Fruit fly (Drosophila melanogaster) whole organism, embryonic: ENCODE measurements around the gene CG15170.

Source experiments
- ATbp ChIP-seq: fragments of 200-800 bp; sonication (Bioruptor generic); optimal IDR thresholded peaks from 2 replicates; lab custom pipeline; 2017; ENCODE audit warnings: missing biosample characterization, mild to moderate bottlenecking, missing genetic modification characterization, missing genetic modification reagents
- B-H2 ChIP-seq: fragments of 200-800 bp; sonication (Bioruptor generic); optimal IDR thresholded peaks from 2 replicates; lab custom pipeline; 2018; ENCODE audit warnings: missing biosample characterization, mild to moderate bottlenecking, missing genetic modification characterization
- Blimp-1 ChIP-seq: fragments of 200-800 bp; sonication (Bioruptor generic); optimal IDR thresholded peaks from 3 replicates; lab custom pipeline; 2018; ENCODE audit warnings: missing biosample characterization, missing genetic modification characterization, mild to moderate bottlenecking, moderate library complexity, missing genetic modification reagents
- Bteb2 ChIP-seq: fragments of 200-800 bp; sonication (Bioruptor generic); optimal IDR thresholded peaks from 2 replicates; lab custom pipeline; 2016; ENCODE audit warnings: missing biosample characterization, missing genetic modification characterization
- CG10274 ChIP-seq: fragments of 200-800 bp; sonication (Bioruptor generic); optimal IDR thresholded peaks from 3 replicates; lab custom pipeline; 2017; ENCODE audit warnings: missing biosample characterization, mild to moderate bottlenecking, missing genetic modification characterization
- CG11723 ChIP-seq: fragments of 200-800 bp; sonication (Bioruptor generic); optimal IDR thresholded peaks from 2 replicates; lab custom pipeline; 2017; ENCODE audit warnings: missing biosample characterization, mild to moderate bottlenecking, missing genetic modification characterization
- CG13287 ChIP-seq: fragments of 200-800 bp; sonication (Bioruptor generic); IDR thresholded peaks from 2 replicates; pipeline ENCODE4 v1.3.6; 2022; ENCODE audit warnings: missing biosample characterization, missing genetic modification characterization; ENCODE audit not compliant: partially characterized antibody
- CG14441 ChIP-seq: fragments of 200-800 bp; sonication (Bioruptor generic); IDR thresholded peaks from 2 replicates; pipeline ENCODE4 v1.3.6; 2022; ENCODE audit warnings: missing biosample characterization, missing genetic modification characterization
- CG15696 ChIP-seq: fragments of 200-800 bp; sonication (Bioruptor generic); optimal IDR thresholded peaks from 2 replicates; lab custom pipeline; 2019; ENCODE audit warnings: missing biosample characterization, mild to moderate bottlenecking, missing genetic modification characterization, moderate library complexity
- CG16779 ChIP-seq: fragments of 200-800 bp; sonication (Bioruptor generic); IDR thresholded peaks from 2 replicates; pipeline ENCODE4 v1.3.6; 2022; ENCODE audit warnings: missing biosample characterization, missing genetic modification characterization
- CG16813 ChIP-seq: fragments of 200-800 bp; sonication (Bioruptor generic); IDR thresholded peaks from 3 replicates; pipeline ENCODE4 v1.3.6; 2022; ENCODE audit warnings: missing biosample characterization, missing genetic modification characterization; ENCODE audit not compliant: partially characterized antibody
- CG16815 ChIP-seq: fragments of 200-800 bp; sonication (Bioruptor generic); optimal IDR thresholded peaks from 3 replicates; lab custom pipeline; 2017; ENCODE audit warnings: missing biosample characterization, mild to moderate bottlenecking, missing genetic modification characterization
- CG18764 ChIP-seq: fragments of 200-800 bp; sonication (Bioruptor generic); optimal IDR thresholded peaks from 3 replicates; lab custom pipeline; 2016; ENCODE audit warnings: missing biosample characterization, missing genetic modification characterization
- CG33557 ChIP-seq: fragments of 200-800 bp; sonication (Bioruptor generic); optimal IDR thresholded peaks from 2 replicates; lab custom pipeline; 2019; ENCODE audit warnings: missing biosample characterization, mild to moderate bottlenecking, missing genetic modification characterization, moderate library complexity
- CG4424 ChIP-seq: fragments of 200-800 bp; sonication (Bioruptor generic); optimal IDR thresholded peaks from 3 replicates; lab custom pipeline; 2016; ENCODE audit warnings: missing biosample characterization, missing genetic modification characterization
- CG4707 ChIP-seq: fragments of 200-800 bp; sonication (Bioruptor generic); optimal IDR thresholded peaks from 2 replicates; lab custom pipeline; 2018; ENCODE audit warnings: missing biosample characterization, mild to moderate bottlenecking, missing genetic modification characterization, moderate library complexity
- CG4820 ChIP-seq: fragments of 200-800 bp; sonication (Bioruptor generic); optimal IDR thresholded peaks from 3 replicates; lab custom pipeline; 2016; ENCODE audit warnings: missing biosample characterization, missing genetic modification characterization
- CG6765 ChIP-seq: fragments of 200-800 bp; sonication (Bioruptor generic); optimal IDR thresholded peaks from 3 replicates; lab custom pipeline; 2017; ENCODE audit warnings: missing biosample characterization, mild to moderate bottlenecking, missing genetic modification characterization
- CG6813 ChIP-seq: fragments of 200-800 bp; sonication (Bioruptor generic); optimal IDR thresholded peaks from 2 replicates; lab custom pipeline; 2017; ENCODE audit warnings: missing biosample characterization, missing genetic modification characterization, mild to moderate bottlenecking, moderate library complexity, missing genetic modification reagents
- CG7357 ChIP-seq: fragments of 200-800 bp; sonication (Bioruptor generic); IDR thresholded peaks from 3 replicates; pipeline ENCODE4 v1.3.6; 2022; ENCODE audit warnings: missing biosample characterization, missing genetic modification characterization
- CG8281 ChIP-seq: fragments of 200-800 bp; sonication (Bioruptor generic); optimal IDR thresholded peaks from 2 replicates; lab custom pipeline; 2018; ENCODE audit warnings: missing biosample characterization, mild to moderate bottlenecking, missing genetic modification characterization, moderate library complexity
- CkIIα-i1 ChIP-seq: fragments of 200-800 bp; sonication (Bioruptor generic); IDR thresholded peaks from 2 replicates; pipeline ENCODE4 v1.3.6; 2022; ENCODE audit warnings: missing biosample characterization, missing genetic modification characterization
- Dad ChIP-seq: fragments of 200-800 bp; sonication (Bioruptor generic); optimal IDR thresholded peaks from 3 replicates; lab custom pipeline; 2016; ENCODE audit warnings: missing biosample characterization, missing genetic modification characterization
- HLH3B ChIP-seq: fragments of 200-800 bp; sonication (Bioruptor generic); IDR thresholded peaks from 2 replicates; pipeline ENCODE4 v1.3.6; 2022; ENCODE audit warnings: missing biosample characterization, missing genetic modification characterization
- HLH54F ChIP-seq: fragments of 200-800 bp; sonication (Bioruptor generic); optimal IDR thresholded peaks from 3 replicates; lab custom pipeline; 2016; ENCODE audit warnings: missing biosample characterization, missing genetic modification characterization
- Hr3 ChIP-seq: fragments of 200-800 bp; sonication (Bioruptor generic); optimal IDR thresholded peaks from 3 replicates; lab custom pipeline; 2016; ENCODE audit warnings: missing biosample characterization, missing genetic modification characterization
- Hr78 ChIP-seq, 2 experiments: fragments of 200-800 bp in 1 of 2; fragments of >200 bp in 1 of 2; sonication (Bioruptor generic) in 1 of 2; optimal IDR thresholded peaks; 2 replicates each; lab custom pipeline; 2017 to 2019; ENCODE audit warnings: missing biosample characterization in 2 of 2, missing genetic modification characterization in 2 of 2, mild to moderate bottlenecking in 1 of 2, moderate library complexity in 1 of 2
- Neu2 ChIP-seq: fragments of 200-800 bp; sonication (Bioruptor generic); optimal IDR thresholded peaks from 3 replicates; lab custom pipeline; 2016; ENCODE audit warnings: missing biosample characterization, missing genetic modification characterization, borderline replicate concordance
- al ChIP-seq: fragments of 200-800 bp; sonication (Bioruptor generic); IDR thresholded peaks from 2 replicates; pipeline ENCODE4 v1.3.6; 2022; ENCODE audit warnings: missing biosample characterization, missing genetic modification characterization
- bbx ChIP-seq: fragments of 200-800 bp; sonication (Bioruptor generic); IDR thresholded peaks from 2 replicates; pipeline ENCODE4 v1.3.6; 2022; ENCODE audit warnings: missing biosample characterization, missing genetic modification characterization; ENCODE audit not compliant: partially characterized antibody
- cg ChIP-seq: fragments of 200-800 bp; sonication (Bioruptor generic); optimal IDR thresholded peaks from 3 replicates; lab custom pipeline; 2019; ENCODE audit warnings: missing biosample characterization, mild to moderate bottlenecking, missing genetic modification characterization, moderate library complexity
- corto ChIP-seq: fragments of 200-800 bp; sonication (Bioruptor generic); optimal IDR thresholded peaks from 2 replicates; lab custom pipeline; 2016; ENCODE audit warnings: missing biosample characterization, mild to moderate bottlenecking, missing genetic modification characterization, moderate library complexity
- crp ChIP-seq, 2 experiments: fragments of 200-800 bp; sonication (Bioruptor generic); optimal IDR thresholded peaks; 2 replicates in 1 of 2; 3 replicates in 1 of 2; lab custom pipeline; 2017; ENCODE audit warnings: missing biosample characterization in 2 of 2, missing genetic modification characterization in 2 of 2, mild to moderate bottlenecking in 1 of 2, moderate library complexity in 1 of 2
- ewg ChIP-seq: fragments of 200-800 bp; sonication (Bioruptor generic); optimal IDR thresholded peaks from 3 replicates; lab custom pipeline; 2017; ENCODE audit warnings: mild to moderate bottlenecking, missing biosample characterization, missing genetic modification reagents, missing genetic modification characterization
- h ChIP-seq: fragments of >200 bp; optimal IDR thresholded peaks from 2 replicates; lab custom pipeline; 2017
- hb ChIP-seq: fragments of 200-800 bp; sonication (Bioruptor generic); IDR thresholded peaks from 3 replicates; pipeline ENCODE4 v1.3.6; 2022; ENCODE audit warnings: missing biosample characterization, missing genetic modification characterization; ENCODE audit not compliant: partially characterized antibody
- lilli ChIP-seq: fragments of 200-800 bp; sonication (Bioruptor generic); optimal IDR thresholded peaks from 3 replicates; lab custom pipeline; 2016; ENCODE audit warnings: missing biosample characterization, missing genetic modification characterization
- otp ChIP-seq: fragments of 200-800 bp; sonication (Bioruptor generic); IDR thresholded peaks from 3 replicates; pipeline ENCODE4, ENCODE4 v1.3.6; 2022; ENCODE audit warnings: missing biosample characterization, missing genetic modification characterization
- sc ChIP-seq, 3 experiments: fragments of >200 bp in 2 of 3; fragments of 200-800 bp in 1 of 3; sonication (Bioruptor generic) in 1 of 3; optimal IDR thresholded peaks; 2 replicates in 2 of 3; 3 replicates in 1 of 3; lab custom pipeline; 2017; ENCODE audit warnings: mild to moderate bottlenecking in 1 of 3, missing biosample characterization in 1 of 3, missing genetic modification characterization in 1 of 3, missing genetic modification reagents in 1 of 3
- so ChIP-seq: fragments of 200-800 bp; sonication (Bioruptor generic); IDR thresholded peaks from 3 replicates; pipeline ENCODE4 v1.3.6; 2022; ENCODE audit warnings: missing biosample characterization, missing genetic modification characterization
- sob ChIP-seq: fragments of 200-800 bp; sonication (Bioruptor generic); IDR thresholded peaks from 2 replicates; pipeline ENCODE4 v1.3.6; 2022; ENCODE audit warnings: missing biosample characterization, missing genetic modification characterization
- sqz ChIP-seq: fragments of 200-800 bp; sonication (Bioruptor generic); optimal IDR thresholded peaks from 3 replicates; lab custom pipeline; 2018; ENCODE audit warnings: missing biosample characterization, mild to moderate bottlenecking, missing genetic modification characterization
- stc ChIP-seq: fragments of 200-800 bp; sonication (Bioruptor generic); IDR thresholded peaks from 2 replicates; pipeline ENCODE4 v1.3.6; 2022; ENCODE audit warnings: missing biosample characterization, missing genetic modification characterization
- tin ChIP-seq: fragments of 200-800 bp; sonication (Bioruptor generic); optimal IDR thresholded peaks from 3 replicates; lab custom pipeline; 2016; ENCODE audit warnings: missing biosample characterization, missing genetic modification characterization
- tll ChIP-seq, 2 experiments: fragments of 200-800 bp in 1 of 2; fragments of >200 bp in 1 of 2; sonication (Bioruptor generic) in 1 of 2; optimal IDR thresholded peaks; 2 replicates each; lab custom pipeline; 2017 to 2019; ENCODE audit warnings: missing biosample characterization in 2 of 2, missing genetic modification characterization in 2 of 2, mild to moderate bottlenecking in 1 of 2, moderate library complexity in 1 of 2
- toy ChIP-seq: fragments of 200-800 bp; sonication (Bioruptor generic); IDR thresholded peaks from 2 replicates; pipeline ENCODE4 v1.3.6; 2022; ENCODE audit warnings: missing biosample characterization, missing genetic modification characterization
- unpg ChIP-seq: fragments of 200-800 bp; sonication (Bioruptor generic); optimal IDR thresholded peaks from 3 replicates; lab custom pipeline; 2018; ENCODE audit warnings: missing biosample characterization, mild to moderate bottlenecking, missing genetic modification characterization, moderate library complexity
- usp ChIP-seq: fragments of >200 bp; optimal IDR thresholded peaks from 2 replicates; lab custom pipeline; 2017; ENCODE audit warnings: missing biosample characterization, missing genetic modification characterization
- wdn ChIP-seq: fragments of 200-800 bp; sonication (Bioruptor generic); IDR thresholded peaks from 2 replicates; pipeline ENCODE4 v1.3.6; 2022; ENCODE audit warnings: missing biosample characterization, missing genetic modification characterization

CG15170 gene

DNA sequence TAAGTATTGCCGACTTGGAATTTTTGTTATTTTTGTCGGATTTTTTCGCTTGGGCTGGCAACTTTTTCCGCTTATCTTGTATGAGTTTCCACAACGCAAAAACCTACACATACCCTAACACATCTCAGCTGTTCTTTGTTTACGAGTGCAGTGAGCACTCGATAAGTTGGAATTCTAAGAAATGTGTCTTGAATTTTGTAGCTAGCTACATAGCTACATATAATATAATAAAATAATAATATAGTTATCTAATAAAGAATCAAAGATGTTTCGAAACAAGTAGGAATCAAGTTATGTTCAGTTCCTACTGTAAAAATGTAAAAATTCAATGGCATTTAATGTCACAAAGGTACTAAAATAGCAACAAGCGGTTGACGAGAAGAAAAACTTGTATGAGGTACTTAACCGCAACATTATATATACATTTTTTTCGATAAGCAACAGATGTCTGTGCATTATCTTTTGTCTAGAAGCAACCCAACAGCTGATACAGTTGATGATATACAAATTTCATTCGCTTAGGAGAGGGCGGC is 32.8 kb downstream of the CG15170 start, which contains the start of gene Bhmt (continued):
- TF ChIP-seq CG11723 (no peak), CG10274 (GFP tag; lab: Kevin White, UChicago) (peak; percentile 6), ATbp (GFP tag; lab: Kevin White, UChicago) (peak; percentile 17), sob (GFP tag; lab: Robert Waterston, UW) (peak; percentile 70), HLH3B (GFP tag; lab: Robert Waterston, UW) (peak; percentile 68), CG14441 (GFP tag; lab: Robert Waterston, UW) (peak; percentile 78), CG16779 (GFP tag; lab: Robert Waterston, UW) (no peak), CG7357 (GFP tag; lab: Robert Waterston, UW) (peak; percentile 54; the same call in 2 of the 3 replicates), bbx (no peak), CG16815 (no peak), CG16813 (GFP tag; lab: Robert Waterston, UW) (no peak), al (GFP tag; lab: Robert Waterston, UW) (peak; percentile 74), HLH54F (no peak), ewg (no peak), corto (GFP tag; lab: Kevin White, UChicago) (peak; percentile 88), usp (GFP tag; lab: Kevin White, UChicago) (no peak), sqz (GFP tag; lab: Kevin White, UChicago) (no peak), CG13287 (GFP tag; lab: Robert Waterston, UW) (no peak), stc (GFP tag; lab: Robert Waterston, UW) (peak; percentile 68), Blimp-1 (GFP tag; lab: Kevin White, UChicago) (peak; percentile 44), CG4820 (peak; percentile 40), CG6813 (peak; percentile 60), CG33557 (GFP tag; lab: Kevin White, UChicago) (no peak), B-H2 (GFP tag; lab: Kevin White, UChicago) (peak; percentile 46), lilli (GFP tag; lab: Kevin White, UChicago) (peak; percentile 48), so (GFP tag; lab: Robert Waterston, UW) (peak; percentile 39; the same call in 1 of the 3 replicates), sc (optimal IDR thresholded peaks at IDR 0.05; lab: Kevin White, UChicago) (no peak), sc (GFP tag; optimal IDR thresholded peaks at IDR 0.05; lab: Kevin White, UChicago) (no peak), h (lab: Kevin White, UChicago) (no peak), otp (GFP tag; lab: Robert Waterston, UW) (0 out of 3 replicates have a peak, but pooled peaks have one; percentile 19), tll (GFP tag; optimal IDR thresholded peaks at IDR 0.05; lab: Kevin White, UChicago) (no peak), CG15696 (tag; lab: Kevin White, UChicago) (peak; percentile 32), Dad (GFP tag; lab: Kevin White, UChicago) (no peak), cg (peak; percentile 24), Neu2 (GFP tag; lab: Kevin White, UChicago) (no peak), CG8281 (tag; lab: Kevin White, UChicago) (peak; percentile 47), Hr3 (peak; percentile 47), wdn (GFP tag; lab: Robert Waterston, UW) (peak; percentile 51; the same call in 1 of the 2 replicates), toy (GFP tag; lab: Robert Waterston, UW) (peak; percentile 40; the same call in 1 of the 2 replicates), hb (GFP tag; lab: Robert Waterston, UW) (no peak), crp (GFP tag; optimal IDR thresholded peaks at IDR 0.05; lab: Kevin White, UChicago) (peak in 1 of 2 experiments; percentile 77), tin (GFP tag; lab: Kevin White, UChicago) (peak; percentile 35), CG18764 (GFP tag; lab: Kevin White, UChicago) (peak; percentile 14), CG4707 (no peak), unpg (GFP tag; lab: Kevin White, UChicago) (peak; percentile 71), Bteb2 (GFP tag; lab: Kevin White, UChicago) (no peak), Hr78 (GFP tag; optimal IDR thresholded peaks at IDR 0.05; lab: Kevin White, UChicago) (no peak), CG4424 (GFP tag; lab: Kevin White, UChicago) (peak; percentile 45), CkIIα-i1 (GFP tag; lab: Robert Waterston, UW) (no peak), CG6765 (GFP tag; lab: Kevin White, UChicago) (no peak)
